Worm (Caenorhabditis elegans): Measurements from ENCODE around the gene npp-3.

- TF ChIP-seq eor-1 (tag; optimal IDR thresholded peaks at IDR 0.05): no peak
- TF ChIP-seq ceh-28 (tag; optimal IDR thresholded peaks at IDR 0.05): no peak
- no peak for TF ChIP-seq unc-62 (GFP tag; optimal IDR thresholded peaks at IDR 0.05)
- no peak for TF ChIP-seq snpc-4 (tag; optimal IDR thresholded peaks at IDR 0.05)
- no peak for TF ChIP-seq ama-1 (optimal IDR thresholded peaks at IDR 0.05)
- TF ChIP-seq nhr-12 (tag; optimal IDR thresholded peaks at IDR 0.05): no peak
- no peak for TF ChIP-seq nfya-1 (tag; optimal IDR thresholded peaks at IDR 0.05; ENCODE audit: insufficient read depth)
- TF ChIP-seq ceh-82 (tag; optimal IDR thresholded peaks at IDR 0.05): no peak
- TF ChIP-seq nhr-28 (tag; optimal IDR thresholded peaks at IDR 0.05): no peak
- no peak for TF ChIP-seq pha-4 (tag; optimal IDR thresholded peaks at IDR 0.05)
- TF ChIP-seq zag-1 (tag; optimal IDR thresholded peaks at IDR 0.05): no peak
- TF ChIP-seq ztf-4 (tag; optimal IDR thresholded peaks at IDR 0.05): no peak
Observed at ce11 chrII:11849572-11849971, 25.0 kb downstream of the npp-3 start.

Data from whole organism, L3 larva.